Worm (Caenorhabditis elegans): ENCODE data around the gene nhl-2.

DNA sequence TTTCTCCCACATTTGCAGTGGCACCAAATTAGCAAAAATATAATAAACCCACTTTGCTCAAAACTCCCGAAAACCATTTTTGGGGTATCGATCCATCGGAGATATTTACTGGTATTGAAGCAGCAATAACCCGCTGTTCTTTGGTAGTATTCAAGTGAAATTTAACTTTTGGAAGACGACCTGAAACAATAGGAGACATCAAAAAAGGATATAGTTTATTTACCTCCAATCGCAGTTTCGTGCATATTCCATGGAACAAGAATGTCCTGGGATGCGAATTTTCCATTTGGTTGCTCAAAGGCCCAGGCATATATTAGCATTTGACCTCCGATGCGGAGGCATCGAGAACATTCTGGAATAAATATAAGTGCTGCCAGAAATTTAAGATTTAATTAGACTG lies 25.5 kb downstream of the nhl-2 start:
- TF ChIP-seq tbx-11 (GFP tag; IDR thresholded peaks at IDR 0.05) (no peak), ama-1 (optimal IDR thresholded peaks at IDR 0.05) (no peak), tra-4 (tag; optimal IDR thresholded peaks at IDR 0.05) (no peak), ceh-13 (GFP tag; optimal IDR thresholded peaks at IDR 0.05) (no peak), F13C5.2 (tag; optimal IDR thresholded peaks at IDR 0.05) (no peak), flt-1 (GFP tag; IDR thresholded peaks at IDR 0.05) (no peak), pes-1 (GFP tag; IDR thresholded peaks at IDR 0.05) (no peak), ets-7 (tag; optimal IDR thresholded peaks at IDR 0.05) (no peak), hmg-4 (GFP tag; optimal IDR thresholded peaks at IDR 0.05) (no peak), hmbx-1 (tag; optimal IDR thresholded peaks at IDR 0.05) (no peak), B0310.2 (tag; optimal IDR thresholded peaks at IDR 0.05) (no peak)
